Worm (Caenorhabditis elegans): ENCODE data around the gene rpn-13.
A peak's percentile ranks its signal among the peaks of the same experiment; 100 is the strongest.

Gene rpn-13

DNA sequence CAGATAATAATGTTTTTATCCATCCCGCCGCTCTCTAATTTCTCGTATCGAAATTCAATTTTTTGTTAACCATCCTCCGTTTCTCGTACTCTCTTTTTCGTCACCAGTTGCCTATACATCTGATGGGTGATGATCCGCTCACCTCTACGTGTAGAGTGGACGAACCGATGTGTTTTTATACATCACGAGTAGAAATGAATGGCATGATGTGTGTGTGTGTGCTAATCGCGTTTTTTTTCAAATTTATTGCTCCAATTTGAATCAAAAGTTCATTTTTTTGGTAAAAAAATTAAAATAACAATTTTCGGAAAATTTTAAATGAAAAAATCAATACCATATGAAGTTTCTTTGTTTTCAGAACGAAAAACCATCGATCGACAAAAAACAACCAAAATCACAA lies 14.3 kb upstream of the rpn-13 start:
- TF ChIP-seq somi-1 (GFP tag; optimal IDR thresholded peaks at IDR 0.05) = no peak
- TF ChIP-seq cebp-1 (GFP tag; IDR thresholded peaks at IDR 0.05) = 0 out of 2 replicates have a peak, but pooled peaks have one; percentile 19
- no peak for TF ChIP-seq cebp-1 (tag; optimal IDR thresholded peaks at IDR 0.05)

DNA sequence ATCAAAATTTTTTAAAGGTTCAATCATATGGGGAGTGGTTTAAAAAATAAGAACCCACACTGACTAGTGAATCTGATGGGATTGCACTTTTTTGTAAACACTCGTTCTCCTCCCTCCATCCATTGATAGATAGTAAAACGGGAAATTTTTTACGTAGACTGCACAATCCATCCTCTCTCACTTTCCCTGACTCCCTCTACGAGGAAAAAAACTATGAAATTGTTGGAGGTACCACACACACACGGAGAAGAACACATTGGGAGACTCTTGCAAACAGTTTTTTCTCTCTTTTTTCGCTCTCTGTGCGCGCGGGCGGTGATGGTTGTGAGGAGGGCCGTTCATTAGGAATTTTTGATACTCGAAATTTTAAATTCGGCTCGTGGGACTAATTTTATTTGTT lies 13.6 kb upstream of the rpn-13 start:
- TF ChIP-seq attf-5 (GFP tag; optimal IDR thresholded peaks at IDR 0.05) = no peak
- no peak for TF ChIP-seq F37B4.10 (GFP tag; IDR thresholded peaks at IDR 0.05)
- TF ChIP-seq egrh-3 (GFP tag; IDR thresholded peaks at IDR 0.05) = no peak
- no peak for TF ChIP-seq ztf-22 (GFP tag; optimal IDR thresholded peaks at IDR 0.05)
- TF ChIP-seq madf-3 (GFP tag; IDR thresholded peaks at IDR 0.05) = no peak
- TF ChIP-seq snpc-1.3 (tag; optimal IDR thresholded peaks at IDR 0.05; ENCODE audit: insufficient read depth) = no peak
- no peak for TF ChIP-seq F49E8.2 (tag; optimal IDR thresholded peaks at IDR 0.05; ENCODE audit: insufficient read depth)
- no peak for TF ChIP-seq rcor-1 (GFP tag; IDR thresholded peaks at IDR 0.05)
- no peak for TF ChIP-seq F22D6.2 (tag; optimal IDR thresholded peaks at IDR 0.05)
- no peak for TF ChIP-seq T07F8.4 (tag; optimal IDR thresholded peaks at IDR 0.05)
- TF ChIP-seq unc-130 (GFP tag; optimal IDR thresholded peaks at IDR 0.05) = no peak
- no peak for TF ChIP-seq hmg-1.2 (GFP tag; IDR thresholded peaks at IDR 0.05)
- no peak for TF ChIP-seq ccch-3 (GFP tag; optimal IDR thresholded peaks at IDR 0.05)
- TF ChIP-seq madf-6 (GFP tag; IDR thresholded peaks at IDR 0.05) = no peak
- no peak for TF ChIP-seq somi-1 (GFP tag; optimal IDR thresholded peaks at IDR 0.05)
- no peak for TF ChIP-seq lsy-27 (tag; optimal IDR thresholded peaks at IDR 0.05; ENCODE audit: borderline replicate concordance, insufficient read depth)
- no peak for TF ChIP-seq sea-2 (GFP tag; IDR thresholded peaks at IDR 0.05)
- no peak for TF ChIP-seq C06A6.2 (GFP tag; conservative IDR thresholded peaks at IDR 0.05)
- no peak for TF ChIP-seq hlh-26 (GFP tag; conservative IDR thresholded peaks at IDR 0.05)
- TF ChIP-seq ama-1 (optimal IDR thresholded peaks at IDR 0.05) = no peak
- no peak for TF ChIP-seq ama-1 (GFP tag; optimal IDR thresholded peaks at IDR 0.05)

DNA sequence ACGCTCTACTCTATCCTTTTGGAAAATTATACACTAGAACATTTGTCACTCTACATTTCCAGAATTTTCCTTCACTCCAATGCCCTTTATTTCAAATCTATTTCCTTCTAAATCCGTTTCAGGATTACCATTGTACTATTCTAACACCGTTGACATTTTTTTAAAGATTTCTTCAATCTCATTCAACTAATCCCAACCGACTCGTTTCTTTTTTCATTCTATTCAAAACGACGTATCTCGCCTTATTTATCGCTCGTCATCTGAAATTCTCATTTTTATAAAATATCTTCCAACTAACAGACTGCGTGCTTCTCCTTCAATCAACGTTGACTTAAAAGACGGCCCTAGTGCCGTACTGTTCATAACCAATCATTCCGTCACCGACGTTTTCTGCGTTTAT lies 11.4 kb upstream of the rpn-13 start, which contains the start of gene akap-1:
Gene akap-1 (plus strand): TSS at position 301 of the 400 bp plus-strand sequence.
- TF ChIP-seq mxl-1 (tag; optimal IDR thresholded peaks at IDR 0.05) (no peak), ekl-4 (GFP tag; IDR thresholded peaks at IDR 0.05) (no peak), Y95B8A.8 (GFP tag; IDR thresholded peaks at IDR 0.05) (no peak), let-526 (GFP tag; IDR thresholded peaks at IDR 0.05) (no peak), somi-1 (GFP tag; optimal IDR thresholded peaks at IDR 0.05) (no peak), repo-1 (tag; optimal IDR thresholded peaks at IDR 0.05) (no peak), nfya-1 (tag; optimal IDR thresholded peaks at IDR 0.05; ENCODE audit: borderline replicate concordance, insufficient read depth) (no peak), him-1 (tag; optimal IDR thresholded peaks at IDR 0.05) (no peak), lin-26 (GFP tag; IDR thresholded peaks at IDR 0.05) (no peak), F10E7.11 (tag; optimal IDR thresholded peaks at IDR 0.05) (no peak), hmg-1.2 (GFP tag; IDR thresholded peaks at IDR 0.05) (no peak)

DNA sequence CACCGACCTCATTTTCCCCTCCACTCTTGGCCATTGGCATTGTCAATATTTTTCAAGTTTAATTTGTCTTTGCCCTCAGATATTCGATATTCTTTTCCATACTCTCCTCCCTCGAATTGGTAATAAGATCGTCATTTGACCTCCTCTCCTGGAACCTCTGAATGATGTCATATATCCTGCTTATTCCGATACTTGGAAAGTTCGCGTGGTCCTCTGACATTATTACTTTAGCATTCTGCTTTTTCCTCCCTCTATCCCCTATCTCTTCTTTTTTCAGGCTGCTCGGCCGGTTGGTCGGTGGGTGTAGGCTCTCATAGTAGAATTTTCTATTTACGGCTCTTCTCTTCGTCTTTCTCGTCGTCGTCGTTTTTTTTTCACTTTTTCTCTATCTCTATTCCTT lies 10.7 kb upstream of the rpn-13 start:
- TF ChIP-seq atf-7 (tag; optimal IDR thresholded peaks at IDR 0.05) (peak; percentile 6), chd-7 (tag; optimal IDR thresholded peaks at IDR 0.05) (peak; percentile 29), tbx-9 (tag; optimal IDR thresholded peaks at IDR 0.05; ENCODE audit: borderline replicate concordance) (no peak)

All from whole organism, young adult.